Worm (Caenorhabditis elegans) whole organism, mixed stage, embryonic: Measurements from ENCODE around the gene T21B10.3.

Experiments
- M03D4.4 ChIP-seq: sonication (generic microtip); optimal IDR thresholded peaks from 2 replicates; lab custom pipeline; 2017; ENCODE audit warnings: mild to moderate bottlenecking, missing genetic modification characterization, missing compliant biosample characterization
- bed-3 ChIP-seq: fragments of 200-800 bp; sonication (Bioruptor generic); optimal IDR thresholded peaks from 3 replicates; lab custom pipeline; 2018; ENCODE audit warnings: mild to moderate bottlenecking, missing genetic modification characterization, moderate library complexity, missing compliant biosample characterization
- blmp-1 ChIP-seq: fragments of 150-350 bp; optimal IDR thresholded peaks from 2 replicates; lab custom pipeline; 2014; ENCODE audit warnings: missing biosample characterization, missing genetic modification characterization
- ceh-39 ChIP-seq: fragments of 150-350 bp; optimal IDR thresholded peaks from 2 replicates; lab custom pipeline; 2014; ENCODE audit warnings: missing biosample characterization, missing genetic modification characterization
- ceh-43 ChIP-seq: fragments of 200-800 bp; sonication (Bioruptor generic); optimal IDR thresholded peaks from 2 replicates; lab custom pipeline; 2018; ENCODE audit warnings: mild to moderate bottlenecking, missing genetic modification characterization, moderate library complexity, missing compliant biosample characterization
- ceh-83 ChIP-seq: fragments of 200-800 bp; sonication (Bioruptor generic); optimal IDR thresholded peaks from 2 replicates; lab custom pipeline; 2018; ENCODE audit warnings: mild to moderate bottlenecking, missing genetic modification characterization, missing compliant biosample characterization
- ces-1 ChIP-seq: fragments of 150-350 bp; optimal IDR thresholded peaks from 2 replicates; lab custom pipeline; 2014; ENCODE audit warnings: missing biosample characterization, missing genetic modification reagents, missing genetic modification characterization
- cnd-1 ChIP-seq: fragments of 200-800 bp; sonication (Bioruptor generic); optimal IDR thresholded peaks from 2 replicates; lab custom pipeline; 2018; ENCODE audit warnings: mild to moderate bottlenecking, missing genetic modification characterization, missing compliant biosample characterization
- drap-1 ChIP-seq: fragments of 200-800 bp; sonication (Bioruptor generic); optimal IDR thresholded peaks from 3 replicates; lab custom pipeline; 2018; ENCODE audit warnings: mild to moderate bottlenecking, missing genetic modification characterization, missing compliant biosample characterization
- elt-1 ChIP-seq: sonication (generic microtip); optimal IDR thresholded peaks from 2 replicates; lab custom pipeline; 2017; ENCODE audit warnings: missing genetic modification characterization, mild to moderate bottlenecking, missing compliant biosample characterization, antibody characterized with exemption, moderate library complexity, borderline replicate concordance; ENCODE audit not compliant: insufficient read depth
- flh-1 ChIP-seq: fragments of 200-800 bp; sonication (Bioruptor generic); optimal IDR thresholded peaks from 2 replicates; lab custom pipeline; 2018; ENCODE audit warnings: mild to moderate bottlenecking, missing genetic modification characterization, moderate library complexity, missing compliant biosample characterization
- ham-2 ChIP-seq: fragments of 200-800 bp; sonication (Bioruptor generic); optimal IDR thresholded peaks from 2 replicates; lab custom pipeline; 2018; ENCODE audit warnings: mild to moderate bottlenecking, missing genetic modification characterization, missing compliant biosample characterization
- lin-13 ChIP-seq: fragments of 150-350 bp; optimal IDR thresholded peaks from 2 replicates; lab custom pipeline; 2014; ENCODE audit warnings: missing biosample characterization, missing genetic modification characterization
- lin-32 ChIP-seq: fragments of 200-800 bp; sonication (Bioruptor generic); optimal IDR thresholded peaks from 2 replicates; lab custom pipeline; 2018; ENCODE audit warnings: mild to moderate bottlenecking, missing genetic modification characterization, missing compliant biosample characterization
- lsy-2 ChIP-seq: fragments of 150-350 bp; optimal IDR thresholded peaks from 2 replicates; lab custom pipeline; 2014; ENCODE audit warnings: missing biosample characterization, missing genetic modification characterization
- mab-5 ChIP-seq: fragments of 150-350 bp; optimal IDR thresholded peaks from 2 replicates; lab custom pipeline; 2014; ENCODE audit warnings: missing biosample characterization, missing genetic modification characterization
- mep-1 ChIP-seq: fragments of 150-350 bp; optimal IDR thresholded peaks from 2 replicates; lab custom pipeline; 2017; ENCODE audit warnings: missing biosample characterization, missing genetic modification reagents, missing genetic modification characterization, inconsistent platforms
- mls-2 ChIP-seq: sonication (generic microtip); optimal IDR thresholded peaks from 2 replicates; lab custom pipeline; 2016; ENCODE audit warnings: mild to moderate bottlenecking, missing genetic modification characterization, moderate library complexity, missing compliant biosample characterization
- nhr-12 ChIP-seq: fragments of 150-350 bp; optimal IDR thresholded peaks from 2 replicates; lab custom pipeline; 2014; ENCODE audit warnings: missing biosample characterization, missing genetic modification characterization
- nhr-2 ChIP-seq: fragments of 150-350 bp; optimal IDR thresholded peaks from 2 replicates; lab custom pipeline; 2014; ENCODE audit warnings: missing biosample characterization, missing genetic modification characterization
- nhr-237 ChIP-seq: fragments of 150-350 bp; optimal IDR thresholded peaks from 2 replicates; lab custom pipeline; 2014; ENCODE audit warnings: missing biosample characterization, missing genetic modification characterization
- nhr-28 ChIP-seq: fragments of 150-350 bp; optimal IDR thresholded peaks from 2 replicates; lab custom pipeline; 2014; ENCODE audit warnings: missing biosample characterization, missing genetic modification characterization
- nhr-76 ChIP-seq: sonication (generic microtip); optimal IDR thresholded peaks from 2 replicates; lab custom pipeline; 2017; ENCODE audit warnings: missing biosample characterization, missing genetic modification characterization
- pha-4 ChIP-seq: fragments of 150-350 bp; optimal IDR thresholded peaks from 2 replicates; lab custom pipeline; 2018; ENCODE audit warnings: missing biosample characterization, missing genetic modification reagents, missing genetic modification characterization
- sem-2 ChIP-seq: fragments of 200-800 bp; sonication (Bioruptor generic); optimal IDR thresholded peaks from 2 replicates; lab custom pipeline; 2018; ENCODE audit warnings: mild to moderate bottlenecking, missing genetic modification characterization, missing compliant biosample characterization
- snpc-4 ChIP-seq: fragments of 150-350 bp; optimal IDR thresholded peaks from 2 replicates; lab custom pipeline; 2014; ENCODE audit warnings: missing biosample characterization, missing genetic modification characterization
- sptf-1 ChIP-seq: sonication (generic microtip); optimal IDR thresholded peaks from 2 replicates; lab custom pipeline; 2017; ENCODE audit warnings: mild to moderate bottlenecking, missing genetic modification characterization, moderate library complexity, missing compliant biosample characterization
- tbx-8 ChIP-seq: fragments of 200-800 bp; sonication (Bioruptor generic); optimal IDR thresholded peaks from 2 replicates; lab custom pipeline; 2018; ENCODE audit warnings: mild to moderate bottlenecking, missing genetic modification characterization, moderate library complexity, missing compliant biosample characterization
- unc-120 ChIP-seq: sonication (generic microtip); optimal IDR thresholded peaks from 2 replicates; lab custom pipeline; 2017; ENCODE audit warnings: missing genetic modification characterization, missing compliant biosample characterization; ENCODE audit not compliant: poor library complexity, severe bottlenecking
- unc-39 ChIP-seq: fragments of 150-350 bp; optimal IDR thresholded peaks from 2 replicates; lab custom pipeline; 2014; ENCODE audit warnings: missing biosample characterization, missing genetic modification characterization
- unc-62 ChIP-seq: fragments of 150-350 bp; optimal IDR thresholded peaks from 2 replicates; lab custom pipeline; 2014; ENCODE audit warnings: missing biosample characterization, missing genetic modification reagents, missing genetic modification characterization
- ztf-11 ChIP-seq: fragments of 150-350 bp; optimal IDR thresholded peaks from 2 replicates; lab custom pipeline; 2014; ENCODE audit warnings: missing biosample characterization, missing genetic modification characterization

T21B10.3 gene

ce11 chrII:8927253-8927791, 6.9 kb upstream of the T21B10.3 start, which contains the start of gene cct-2:
Gene cct-2, plus strand, starts transcription at chrII:8927741.
- TF ChIP-seq unc-39 (no peak), cnd-1 (tag; lab: Kevin White, UChicago) (no peak), sptf-1 (tag; lab: Kevin White, UChicago) (no peak), snpc-4 (tag; lab: Kevin White, UChicago) (no peak), blmp-1 (tag; lab: Kevin White, UChicago) (no peak), nhr-76 (tag; lab: Kevin White, UChicago) (no peak), bed-3 (GFP tag; lab: Kevin White, UChicago) (no peak), unc-62 (GFP tag; lab: Kevin White, UChicago) (no peak), ces-1 (GFP tag; lab: Kevin White, UChicago) (peak; percentile 41), lin-13 (tag; lab: Kevin White, UChicago) (no peak), mep-1 (tag; lab: Kevin White, UChicago) (peak; percentile 22), ztf-11 (tag; lab: Kevin White, UChicago) (no peak), unc-120 (tag; lab: Kevin White, UChicago) (no peak), tbx-8 (no peak), nhr-237 (peak; percentile 32), ceh-43 (no peak), mab-5 (tag; lab: Kevin White, UChicago) (no peak), drap-1 (no peak), elt-1 (tag; lab: Kevin White, UChicago) (no peak), flh-1 (no peak), ceh-83 (GFP tag; lab: Kevin White, UChicago) (no peak), ceh-39 (tag; lab: Kevin White, UChicago) (no peak), pha-4 (tag; lab: Kevin White, UChicago) (peak; percentile 4), lsy-2 (tag; lab: Kevin White, UChicago) (peak; percentile 30)

DNA sequence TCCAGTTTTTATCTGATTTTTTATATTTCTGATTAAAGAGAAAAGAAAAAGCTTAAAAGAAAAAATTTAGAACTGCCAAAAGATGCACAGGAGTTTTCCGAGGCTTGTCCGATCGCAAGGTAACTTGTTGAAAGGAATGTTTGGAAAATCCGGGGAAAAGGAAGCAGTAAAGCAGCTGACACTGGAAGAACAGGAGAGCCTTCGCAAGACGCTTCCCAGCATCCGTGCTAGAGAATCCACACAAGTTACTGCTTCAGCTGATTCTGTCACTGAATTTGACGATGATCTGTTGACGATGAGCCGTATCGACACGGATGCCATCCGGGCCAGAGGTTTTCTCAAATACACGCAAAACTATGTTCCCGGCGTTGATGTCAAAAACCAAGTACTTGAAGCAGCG, 4.4 kb upstream of the T21B10.3 start, which contains the start of gene mrpl-50:
Gene mrpl-50 (plus strand): TSS at position 71 of the 400 bp plus-strand sequence.
- TF ChIP-seq mls-2 (no peak), nhr-2 (no peak), ceh-43 (no peak), lin-13 (tag; lab: Kevin White, UChicago) (no peak), flh-1 (no peak), elt-1 (tag; lab: Kevin White, UChicago) (no peak), nhr-12 (no peak), lin-32 (GFP tag; lab: Kevin White, UChicago) (no peak), blmp-1 (tag; lab: Kevin White, UChicago) (no peak), ham-2 (GFP tag; lab: Kevin White, UChicago) (no peak), nhr-28 (tag; lab: Kevin White, UChicago) (no peak), nhr-237 (no peak), sem-2 (GFP tag; lab: Kevin White, UChicago) (no peak), snpc-4 (tag; lab: Kevin White, UChicago) (no peak)

DNA sequence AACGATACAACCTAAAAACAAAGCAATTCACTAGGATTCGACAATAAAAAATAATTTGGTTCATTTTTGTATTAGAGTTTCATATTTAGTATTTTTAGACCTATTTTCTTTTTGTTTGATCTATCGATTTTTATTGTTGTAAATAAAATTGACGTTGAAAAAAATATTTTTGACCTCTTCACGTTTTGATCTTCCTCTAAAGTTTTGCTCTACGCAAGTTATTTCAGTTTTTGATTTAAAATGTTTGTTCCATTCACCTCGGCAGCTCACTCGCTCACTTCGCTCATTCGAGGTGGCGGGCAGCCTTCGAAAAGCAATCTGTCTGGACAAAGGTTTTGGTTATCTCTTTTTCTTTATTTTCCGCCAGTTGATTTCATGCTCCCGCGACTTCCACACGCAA, 3.4 kb upstream of the T21B10.3 start, which contains the start of gene enol-1:
Gene enol-1 (plus strand): TSS at position 235 of the 400 bp plus-strand sequence.
- TF ChIP-seq mls-2: no peak
- no peak for TF ChIP-seq unc-62 (GFP tag; lab: Kevin White, UChicago)

DNA sequence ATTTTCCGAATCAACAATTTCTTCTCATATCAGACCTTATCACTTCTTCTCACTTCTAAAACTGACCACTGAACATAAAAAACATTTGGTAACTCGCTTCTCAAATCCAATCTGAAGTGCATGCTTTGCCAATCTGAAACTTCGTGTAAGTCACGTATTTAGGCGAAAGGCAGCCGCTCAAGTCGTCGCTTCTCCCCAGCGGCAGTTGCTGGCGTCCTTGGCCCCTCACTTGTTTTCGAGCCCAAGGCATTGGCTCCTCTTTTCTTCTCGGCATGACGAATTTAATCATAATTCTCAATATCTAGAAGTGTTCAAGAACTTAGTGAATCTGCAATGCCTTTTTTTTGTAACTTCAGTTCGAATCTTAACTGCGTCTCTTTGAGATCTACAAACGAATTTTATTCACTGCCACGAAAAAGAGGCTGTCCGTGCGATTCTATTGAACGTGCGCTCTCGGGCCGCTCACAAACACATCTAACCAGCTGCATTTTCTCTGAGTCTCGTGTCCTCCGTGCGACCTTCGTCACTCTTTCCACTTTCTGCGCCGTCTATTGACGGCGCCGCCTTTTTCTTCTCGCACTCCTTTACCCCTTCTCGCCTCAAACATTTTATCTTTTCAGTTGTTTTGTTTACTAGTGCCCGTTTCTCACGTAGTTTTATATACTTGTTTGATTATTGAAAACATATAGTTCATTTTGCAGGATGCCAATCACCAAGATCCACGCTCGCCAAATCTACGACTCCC, 2.6 kb upstream of the T21B10.3 start:
- no peak for TF ChIP-seq unc-39
- TF ChIP-seq blmp-1 (tag; lab: Kevin White, UChicago): no peak
- TF ChIP-seq lin-13 (tag; lab: Kevin White, UChicago): no peak
- TF ChIP-seq bed-3 (GFP tag; lab: Kevin White, UChicago): no peak
- TF ChIP-seq nhr-28 (tag; lab: Kevin White, UChicago): no peak
- TF ChIP-seq M03D4.4 (tag; lab: Kevin White, UChicago): no peak
- no peak for TF ChIP-seq lin-32 (GFP tag; lab: Kevin White, UChicago)
- no peak for TF ChIP-seq ham-2 (GFP tag; lab: Kevin White, UChicago)
- TF ChIP-seq tbx-8: no peak
- no peak for TF ChIP-seq unc-62 (GFP tag; lab: Kevin White, UChicago)
- no peak for TF ChIP-seq flh-1
- no peak for TF ChIP-seq ceh-43
- no peak for TF ChIP-seq snpc-4 (tag; lab: Kevin White, UChicago)
- TF ChIP-seq pha-4 (tag; lab: Kevin White, UChicago): no peak
- no peak for TF ChIP-seq cnd-1 (tag; lab: Kevin White, UChicago)
